Fruit fly (Drosophila melanogaster) whole organism, embryonic: ENCODE results near the gene CG15336.

Source experiments
- Awh ChIP-seq: fragments of 200-800 bp; sonication (Bioruptor generic); IDR thresholded peaks from 2 replicates; pipeline ENCODE4, ENCODE4 v1.3.6; 2022; ENCODE audit warnings: missing biosample characterization, missing genetic modification characterization
- CG10209 ChIP-seq: fragments of 200-800 bp; sonication (Bioruptor generic); optimal IDR thresholded peaks from 3 replicates; lab custom pipeline; 2017; ENCODE audit warnings: missing biosample characterization, mild to moderate bottlenecking, missing genetic modification characterization, missing genetic modification reagents
- CG10321 ChIP-seq: fragments of 200-800 bp; sonication (Bioruptor generic); IDR thresholded peaks from 2 replicates; pipeline ENCODE4 v1.3.6; 2022; ENCODE audit warnings: missing biosample characterization, missing genetic modification characterization
- CG11085 ChIP-seq: fragments of 200-800 bp; sonication (Bioruptor generic); IDR thresholded peaks from 2 replicates; pipeline ENCODE4 v1.3.6; 2022; ENCODE audit warnings: missing biosample characterization, missing genetic modification characterization
- CG11093 ChIP-seq: fragments of 200-800 bp; sonication (Bioruptor generic); IDR thresholded peaks from 3 replicates; pipeline ENCODE4 v1.3.6; 2022; ENCODE audit warnings: missing biosample characterization, missing genetic modification characterization
- CG12744 ChIP-seq: fragments of 200-800 bp; sonication (Bioruptor generic); optimal IDR thresholded peaks from 2 replicates; lab custom pipeline; 2016; ENCODE audit warnings: missing biosample characterization, missing genetic modification characterization
- CG13296 ChIP-seq: fragments of 200-800 bp; sonication (Bioruptor generic); optimal IDR thresholded peaks from 3 replicates; lab custom pipeline; 2018; ENCODE audit warnings: missing biosample characterization, mild to moderate bottlenecking, missing genetic modification characterization
- CG13424 ChIP-seq: fragments of 200-800 bp; sonication (Bioruptor generic); optimal IDR thresholded peaks from 2 replicates; lab custom pipeline; 2019; ENCODE audit warnings: missing biosample characterization, mild to moderate bottlenecking, missing genetic modification characterization, moderate library complexity
- CG13775 ChIP-seq: fragments of 200-800 bp; sonication (Bioruptor generic); optimal IDR thresholded peaks from 3 replicates; lab custom pipeline; 2017; ENCODE audit warnings: missing biosample characterization, mild to moderate bottlenecking, missing genetic modification characterization
- CG1602 ChIP-seq: fragments of 200-800 bp; sonication (Bioruptor generic); optimal IDR thresholded peaks from 3 replicates; lab custom pipeline; 2016; ENCODE audit warnings: missing biosample characterization, missing genetic modification characterization
- CG1647 ChIP-seq: fragments of 200-800 bp; sonication (Bioruptor generic); optimal IDR thresholded peaks from 3 replicates; lab custom pipeline; 2016; ENCODE audit warnings: missing biosample characterization, missing genetic modification characterization
- CG16813 ChIP-seq: fragments of 200-800 bp; sonication (Bioruptor generic); IDR thresholded peaks from 3 replicates; pipeline ENCODE4 v1.3.6; 2022; ENCODE audit warnings: missing biosample characterization, missing genetic modification characterization; ENCODE audit not compliant: partially characterized antibody
- CG2116 ChIP-seq: fragments of 200-800 bp; sonication (Bioruptor generic); optimal IDR thresholded peaks from 3 replicates; lab custom pipeline; 2018; ENCODE audit warnings: missing biosample characterization, mild to moderate bottlenecking, missing genetic modification characterization
- CG30403 ChIP-seq: fragments of 200-800 bp; sonication (Bioruptor generic); optimal IDR thresholded peaks from 3 replicates; lab custom pipeline; 2016; ENCODE audit warnings: missing biosample characterization, missing genetic modification characterization
- CG31441 ChIP-seq: fragments of 200-800 bp; sonication (Bioruptor generic); IDR thresholded peaks from 2 replicates; pipeline ENCODE4 v1.3.6; 2022; ENCODE audit warnings: missing biosample characterization, missing genetic modification characterization
- CG32772 ChIP-seq: fragments of 200-800 bp; sonication (Bioruptor generic); IDR thresholded peaks from 2 replicates; pipeline ENCODE4 v1.3.6; 2022; ENCODE audit warnings: missing biosample characterization, missing genetic modification characterization
- CG4360 ChIP-seq: fragments of 200-800 bp; sonication (Bioruptor generic); IDR thresholded peaks from 2 replicates; pipeline ENCODE4 v1.3.6; 2022; ENCODE audit warnings: missing biosample characterization, missing genetic modification characterization
- CG6854 ChIP-seq: fragments of 200-800 bp; sonication (Bioruptor generic); optimal IDR thresholded peaks from 3 replicates; lab custom pipeline; 2017; ENCODE audit warnings: missing biosample characterization, mild to moderate bottlenecking, missing genetic modification characterization
- CG7745 ChIP-seq: fragments of 200-800 bp; sonication (Bioruptor generic); optimal IDR thresholded peaks from 2 replicates; lab custom pipeline; 2018; ENCODE audit warnings: missing biosample characterization, mild to moderate bottlenecking, missing genetic modification characterization, moderate library complexity
- CG7987 ChIP-seq: fragments of 200-800 bp; sonication (Bioruptor generic); optimal IDR thresholded peaks from 2 replicates; lab custom pipeline; 2018; ENCODE audit warnings: missing biosample characterization, mild to moderate bottlenecking, missing genetic modification characterization, moderate library complexity
- CG8281 ChIP-seq: fragments of 200-800 bp; sonication (Bioruptor generic); optimal IDR thresholded peaks from 2 replicates; lab custom pipeline; 2018; ENCODE audit warnings: missing biosample characterization, mild to moderate bottlenecking, missing genetic modification characterization, moderate library complexity
- CG9215 ChIP-seq: fragments of 200-800 bp; sonication (Bioruptor generic); IDR thresholded peaks from 2 replicates; pipeline ENCODE4 v1.3.6; 2022; ENCODE audit warnings: missing biosample characterization, missing genetic modification characterization
- D19B ChIP-seq: fragments of 200-800 bp; sonication (Bioruptor generic); optimal IDR thresholded peaks from 2 replicates; lab custom pipeline; 2017; ENCODE audit warnings: missing biosample characterization, mild to moderate bottlenecking, missing genetic modification characterization
- ERR ChIP-seq: fragments of 200-800 bp; sonication (Bioruptor generic); optimal IDR thresholded peaks from 2 replicates; lab custom pipeline; 2016; ENCODE audit warnings: missing biosample characterization, missing genetic modification characterization
- H2.0 ChIP-seq: fragments of 200-800 bp; sonication (Bioruptor generic); IDR thresholded peaks from 2 replicates; pipeline ENCODE4 v1.3.6; 2022; ENCODE audit warnings: missing biosample characterization, missing genetic modification characterization
- HHEX ChIP-seq: fragments of 200-800 bp; sonication (Bioruptor generic); optimal IDR thresholded peaks from 3 replicates; lab custom pipeline; 2017; ENCODE audit warnings: missing biosample characterization, mild to moderate bottlenecking, missing genetic modification characterization, missing genetic modification reagents
- HLH4C ChIP-seq: fragments of 200-800 bp; sonication (Bioruptor generic); IDR thresholded peaks from 3 replicates; pipeline ENCODE4 v1.3.6; 2022; ENCODE audit warnings: missing biosample characterization, missing genetic modification characterization; ENCODE audit not compliant: partially characterized antibody
- Hand ChIP-seq: fragments of 200-800 bp; sonication (Bioruptor generic); optimal IDR thresholded peaks from 2 replicates; lab custom pipeline; 2017; ENCODE audit warnings: mild to moderate bottlenecking, missing biosample characterization, missing genetic modification reagents, missing genetic modification characterization
- Hmr ChIP-seq: fragments of 200-800 bp; sonication (Bioruptor generic); optimal IDR thresholded peaks from 3 replicates; lab custom pipeline; 2017; ENCODE audit warnings: mild to moderate bottlenecking, missing biosample characterization, missing genetic modification reagents, missing genetic modification characterization
- NC2α ChIP-seq: fragments of 200-800 bp; sonication (Bioruptor generic); optimal IDR thresholded peaks from 2 replicates; lab custom pipeline; 2016; ENCODE audit warnings: missing biosample characterization, missing genetic modification characterization
- Nf-YA ChIP-seq: fragments of 200-800 bp; sonication (Bioruptor generic); IDR thresholded peaks from 2 replicates; pipeline ENCODE4 v1.3.6; 2022; ENCODE audit warnings: missing biosample characterization, missing genetic modification characterization
- Vsx1 ChIP-seq: fragments of 200-800 bp; sonication (Bioruptor generic); optimal IDR thresholded peaks from 2 replicates; lab custom pipeline; 2017; ENCODE audit warnings: missing biosample characterization, mild to moderate bottlenecking, missing genetic modification characterization, missing genetic modification reagents
- ara ChIP-seq: fragments of 200-800 bp; sonication (Bioruptor generic); IDR thresholded peaks from 2 replicates; pipeline ENCODE4 v1.3.6; 2022; ENCODE audit warnings: missing biosample characterization, missing genetic modification characterization
- bbx ChIP-seq: fragments of 200-800 bp; sonication (Bioruptor generic); IDR thresholded peaks from 2 replicates; pipeline ENCODE4 v1.3.6; 2022; ENCODE audit warnings: missing biosample characterization, missing genetic modification characterization; ENCODE audit not compliant: partially characterized antibody
- bowl ChIP-seq: fragments of 200-800 bp; sonication (Bioruptor generic); IDR thresholded peaks from 2 replicates; pipeline ENCODE4 v1.3.6; 2022; ENCODE audit warnings: missing biosample characterization, missing genetic modification characterization
- cad ChIP-seq: fragments of >200 bp; optimal IDR thresholded peaks from 2 replicates; lab custom pipeline; 2017; ENCODE audit warnings: missing biosample characterization, missing genetic modification characterization
- exex ChIP-seq: fragments of 200-800 bp; sonication (Bioruptor generic); optimal IDR thresholded peaks from 4 replicates; lab custom pipeline; 2018; ENCODE audit warnings: missing biosample characterization, mild to moderate bottlenecking, missing genetic modification characterization, moderate library complexity
- eyg ChIP-seq: fragments of 200-800 bp; sonication (Bioruptor generic); optimal IDR thresholded peaks from 3 replicates; lab custom pipeline; 2016; ENCODE audit warnings: missing biosample characterization, missing genetic modification characterization
- fd96Cb ChIP-seq: fragments of 200-800 bp; sonication (Bioruptor generic); optimal IDR thresholded peaks from 2 replicates; lab custom pipeline; 2018; ENCODE audit warnings: missing biosample characterization, mild to moderate bottlenecking, missing genetic modification characterization, moderate library complexity
- fu2 ChIP-seq: fragments of 200-800 bp; sonication (Bioruptor generic); optimal IDR thresholded peaks from 2 replicates; lab custom pipeline; 2016; ENCODE audit warnings: missing biosample characterization, missing genetic modification characterization
- jigr1 ChIP-seq: fragments of 200-800 bp; sonication (Bioruptor generic); IDR thresholded peaks from 3 replicates; pipeline ENCODE4 v1.3.6; 2022; ENCODE audit warnings: missing biosample characterization, missing genetic modification characterization
- mam ChIP-seq: fragments of 200-800 bp; sonication (Bioruptor generic); optimal IDR thresholded peaks from 3 replicates; lab custom pipeline; 2016; ENCODE audit warnings: missing biosample characterization, missing genetic modification characterization
- mld ChIP-seq: fragments of 200-800 bp; sonication (Bioruptor generic); IDR thresholded peaks from 3 replicates; pipeline ENCODE4 v1.3.6; 2022; ENCODE audit warnings: missing biosample characterization, missing genetic modification characterization; ENCODE audit not compliant: partially characterized antibody
- otp ChIP-seq: fragments of 200-800 bp; sonication (Bioruptor generic); IDR thresholded peaks from 3 replicates; pipeline ENCODE4, ENCODE4 v1.3.6; 2022; ENCODE audit warnings: missing biosample characterization, missing genetic modification characterization
- pfk ChIP-seq: fragments of 200-800 bp; sonication (Bioruptor generic); optimal IDR thresholded peaks from 2 replicates; lab custom pipeline; 2018; ENCODE audit warnings: missing biosample characterization, mild to moderate bottlenecking, missing genetic modification characterization, moderate library complexity
- pzg ChIP-seq: fragments of 200-800 bp; sonication (Bioruptor generic); optimal IDR thresholded peaks from 3 replicates; lab custom pipeline; 2018; ENCODE audit warnings: missing biosample characterization, mild to moderate bottlenecking, missing genetic modification characterization, moderate library complexity
- tup ChIP-seq: fragments of 200-800 bp; sonication (Bioruptor generic); optimal IDR thresholded peaks from 2 replicates; lab custom pipeline; 2016; ENCODE audit warnings: missing biosample characterization, mild to moderate bottlenecking, missing genetic modification characterization, moderate library complexity
- vfl ChIP-seq: fragments of 200-800 bp; sonication (Bioruptor generic); optimal IDR thresholded peaks from 2 replicates; lab custom pipeline; 2016; ENCODE audit warnings: missing biosample characterization, missing genetic modification characterization
- z ChIP-seq: fragments of 200-800 bp; sonication (Bioruptor generic); IDR thresholded peaks from 3 replicates; pipeline ENCODE4 v1.3.6; 2022; ENCODE audit warnings: missing biosample characterization, missing genetic modification characterization

Gene CG15336

dm6 chrX:8100026-8100825 is 47.5 kb upstream of the CG15336 start (continued):
- TF ChIP-seq D19B (GFP tag; lab: Kevin White, UChicago) (peak; percentile 45), H2.0 (GFP tag; lab: Robert Waterston, UW) (peak; percentile 82), Hand (GFP tag; lab: Kevin White, UChicago) (peak; percentile 84), CG1602 (peak; percentile 43), CG8281 (tag; lab: Kevin White, UChicago) (peak; percentile 21), ERR (no peak), pfk (GFP tag; lab: Kevin White, UChicago) (no peak), CG13775 (GFP tag; lab: Kevin White, UChicago) (peak; percentile 77), bowl (GFP tag; lab: Robert Waterston, UW) (peak; percentile 79; the same call in 1 of the 2 replicates), CG4360 (GFP tag; lab: Robert Waterston, UW) (no peak), Hmr (GFP tag; lab: Kevin White, UChicago) (peak; percentile 92), fu2 (no peak), CG10321 (GFP tag; lab: Robert Waterston, UW) (no peak), otp (GFP tag; lab: Robert Waterston, UW) (peak; percentile 82), vfl (GFP tag; lab: Kevin White, UChicago) (peak; percentile 61), fd96Cb (peak; percentile 82), cad (GFP tag; lab: Kevin White, UChicago) (no peak), mld (GFP tag; lab: Robert Waterston, UW) (no peak), CG11085 (GFP tag; lab: Robert Waterston, UW) (peak; percentile 34; the same call in 1 of the 2 replicates), CG11093 (peak; percentile 58; the same call in 2 of the 3 replicates), CG30403 (GFP tag; lab: Kevin White, UChicago) (peak; percentile 81), CG2116 (GFP tag; lab: Kevin White, UChicago) (peak; percentile 45), NC2α (peak; percentile 11), mam (GFP tag; lab: Kevin White, UChicago) (peak; percentile 70), z (no peak), CG32772 (GFP tag; lab: Robert Waterston, UW) (peak; percentile 87), Nf-YA (peak; percentile 71), CG9215 (peak; percentile 67), CG12744 (GFP tag; lab: Kevin White, UChicago) (peak; percentile 53), Vsx1 (GFP tag; lab: Kevin White, UChicago) (peak; percentile 62), bbx (GFP tag; lab: Robert Waterston, UW) (no peak), CG6854 (GFP tag; lab: Kevin White, UChicago) (peak; percentile 81), CG7987 (GFP tag; lab: Kevin White, UChicago) (peak; percentile 59), CG13424 (tag; lab: Kevin White, UChicago) (peak; percentile 81), eyg (GFP tag; lab: Kevin White, UChicago) (no peak), CG1647 (peak; percentile 57), CG7745 (tag; lab: Kevin White, UChicago) (no peak), Awh (peak; percentile 83), HHEX (GFP tag; lab: Kevin White, UChicago) (peak; percentile 84), CG31441 (GFP tag; lab: Robert Waterston, UW) (peak; percentile 87), pzg (GFP tag; lab: Kevin White, UChicago) (no peak), CG16813 (GFP tag; lab: Robert Waterston, UW) (no peak), ara (GFP tag; lab: Robert Waterston, UW) (peak; percentile 82), CG10209 (peak; percentile 74), CG13296 (GFP tag; lab: Kevin White, UChicago) (peak; percentile 84), jigr1 (peak; percentile 67; the same call in 1 of the 3 replicates), HLH4C (no peak), exex (tag; lab: Kevin White, UChicago) (peak; percentile 48), tup (peak; percentile 35)
